Worm (Caenorhabditis elegans) whole organism, mixed stage, embryonic: Measurements from ENCODE around the gene lgc-8.
A peak's percentile ranks its signal among the peaks of the same experiment; 100 is the strongest.

Experiments
- M03D4.4 ChIP-seq: sonication (generic microtip); optimal IDR thresholded peaks from 2 replicates; lab custom pipeline; 2017; ENCODE audit warnings: mild to moderate bottlenecking, missing genetic modification characterization, missing compliant biosample characterization
- bed-3 ChIP-seq: fragments of 200-800 bp; sonication (Bioruptor generic); optimal IDR thresholded peaks from 3 replicates; lab custom pipeline; 2018; ENCODE audit warnings: mild to moderate bottlenecking, missing genetic modification characterization, moderate library complexity, missing compliant biosample characterization
- blmp-1 ChIP-seq: fragments of 150-350 bp; optimal IDR thresholded peaks from 2 replicates; lab custom pipeline; 2014; ENCODE audit warnings: missing biosample characterization, missing genetic modification characterization
- ceh-39 ChIP-seq: fragments of 150-350 bp; optimal IDR thresholded peaks from 2 replicates; lab custom pipeline; 2014; ENCODE audit warnings: missing biosample characterization, missing genetic modification characterization
- ceh-43 ChIP-seq: fragments of 200-800 bp; sonication (Bioruptor generic); optimal IDR thresholded peaks from 2 replicates; lab custom pipeline; 2018; ENCODE audit warnings: mild to moderate bottlenecking, missing genetic modification characterization, moderate library complexity, missing compliant biosample characterization
- ceh-83 ChIP-seq: fragments of 200-800 bp; sonication (Bioruptor generic); optimal IDR thresholded peaks from 2 replicates; lab custom pipeline; 2018; ENCODE audit warnings: mild to moderate bottlenecking, missing genetic modification characterization, missing compliant biosample characterization
- ces-1 ChIP-seq: fragments of 150-350 bp; optimal IDR thresholded peaks from 2 replicates; lab custom pipeline; 2014; ENCODE audit warnings: missing biosample characterization, missing genetic modification reagents, missing genetic modification characterization
- cnd-1 ChIP-seq: fragments of 200-800 bp; sonication (Bioruptor generic); optimal IDR thresholded peaks from 2 replicates; lab custom pipeline; 2018; ENCODE audit warnings: mild to moderate bottlenecking, missing genetic modification characterization, missing compliant biosample characterization
- drap-1 ChIP-seq: fragments of 200-800 bp; sonication (Bioruptor generic); optimal IDR thresholded peaks from 3 replicates; lab custom pipeline; 2018; ENCODE audit warnings: mild to moderate bottlenecking, missing genetic modification characterization, missing compliant biosample characterization
- elt-1 ChIP-seq: sonication (generic microtip); optimal IDR thresholded peaks from 2 replicates; lab custom pipeline; 2017; ENCODE audit warnings: missing genetic modification characterization, mild to moderate bottlenecking, missing compliant biosample characterization, antibody characterized with exemption, moderate library complexity, borderline replicate concordance; ENCODE audit not compliant: insufficient read depth
- elt-3 ChIP-seq: fragments of 150-350 bp; optimal IDR thresholded peaks from 2 replicates; lab custom pipeline; 2014; ENCODE audit warnings: missing biosample characterization, missing genetic modification characterization
- flh-1 ChIP-seq: fragments of 200-800 bp; sonication (Bioruptor generic); optimal IDR thresholded peaks from 2 replicates; lab custom pipeline; 2018; ENCODE audit warnings: mild to moderate bottlenecking, missing genetic modification characterization, moderate library complexity, missing compliant biosample characterization
- ham-2 ChIP-seq: fragments of 200-800 bp; sonication (Bioruptor generic); optimal IDR thresholded peaks from 2 replicates; lab custom pipeline; 2018; ENCODE audit warnings: mild to moderate bottlenecking, missing genetic modification characterization, missing compliant biosample characterization
- hlh-1 ChIP-seq: fragments of 150-350 bp; optimal IDR thresholded peaks from 2 replicates; lab custom pipeline; 2014; ENCODE audit warnings: missing biosample characterization, missing genetic modification reagents, missing genetic modification characterization
- lin-32 ChIP-seq: fragments of 200-800 bp; sonication (Bioruptor generic); optimal IDR thresholded peaks from 2 replicates; lab custom pipeline; 2018; ENCODE audit warnings: mild to moderate bottlenecking, missing genetic modification characterization, missing compliant biosample characterization
- mab-5 ChIP-seq: fragments of 150-350 bp; optimal IDR thresholded peaks from 2 replicates; lab custom pipeline; 2014; ENCODE audit warnings: missing biosample characterization, missing genetic modification characterization
- mep-1 ChIP-seq: fragments of 150-350 bp; optimal IDR thresholded peaks from 2 replicates; lab custom pipeline; 2017; ENCODE audit warnings: missing biosample characterization, missing genetic modification reagents, missing genetic modification characterization, inconsistent platforms
- mls-2 ChIP-seq: sonication (generic microtip); optimal IDR thresholded peaks from 2 replicates; lab custom pipeline; 2016; ENCODE audit warnings: mild to moderate bottlenecking, missing genetic modification characterization, moderate library complexity, missing compliant biosample characterization
- nhr-12 ChIP-seq: fragments of 150-350 bp; optimal IDR thresholded peaks from 2 replicates; lab custom pipeline; 2014; ENCODE audit warnings: missing biosample characterization, missing genetic modification characterization
- nhr-2 ChIP-seq: fragments of 150-350 bp; optimal IDR thresholded peaks from 2 replicates; lab custom pipeline; 2014; ENCODE audit warnings: missing biosample characterization, missing genetic modification characterization
- nhr-237 ChIP-seq: fragments of 150-350 bp; optimal IDR thresholded peaks from 2 replicates; lab custom pipeline; 2014; ENCODE audit warnings: missing biosample characterization, missing genetic modification characterization
- nhr-76 ChIP-seq: sonication (generic microtip); optimal IDR thresholded peaks from 2 replicates; lab custom pipeline; 2017; ENCODE audit warnings: missing biosample characterization, missing genetic modification characterization
- sem-2 ChIP-seq: fragments of 200-800 bp; sonication (Bioruptor generic); optimal IDR thresholded peaks from 2 replicates; lab custom pipeline; 2018; ENCODE audit warnings: mild to moderate bottlenecking, missing genetic modification characterization, missing compliant biosample characterization
- snpc-4 ChIP-seq: fragments of 150-350 bp; optimal IDR thresholded peaks from 2 replicates; lab custom pipeline; 2014; ENCODE audit warnings: missing biosample characterization, missing genetic modification characterization
- sptf-1 ChIP-seq: sonication (generic microtip); optimal IDR thresholded peaks from 2 replicates; lab custom pipeline; 2017; ENCODE audit warnings: mild to moderate bottlenecking, missing genetic modification characterization, moderate library complexity, missing compliant biosample characterization
- tbx-8 ChIP-seq: fragments of 200-800 bp; sonication (Bioruptor generic); optimal IDR thresholded peaks from 2 replicates; lab custom pipeline; 2018; ENCODE audit warnings: mild to moderate bottlenecking, missing genetic modification characterization, moderate library complexity, missing compliant biosample characterization
- unc-120 ChIP-seq: sonication (generic microtip); optimal IDR thresholded peaks from 2 replicates; lab custom pipeline; 2017; ENCODE audit warnings: missing genetic modification characterization, missing compliant biosample characterization; ENCODE audit not compliant: poor library complexity, severe bottlenecking
- unc-39 ChIP-seq: fragments of 150-350 bp; optimal IDR thresholded peaks from 2 replicates; lab custom pipeline; 2014; ENCODE audit warnings: missing biosample characterization, missing genetic modification characterization
- unc-62 ChIP-seq: fragments of 150-350 bp; optimal IDR thresholded peaks from 2 replicates; lab custom pipeline; 2014; ENCODE audit warnings: missing biosample characterization, missing genetic modification reagents, missing genetic modification characterization
- zip-8 ChIP-seq: fragments of 150-350 bp; optimal IDR thresholded peaks from 2 replicates; lab custom pipeline; 2014; ENCODE audit warnings: missing biosample characterization, missing genetic modification characterization
- ztf-11 ChIP-seq: fragments of 150-350 bp; optimal IDR thresholded peaks from 2 replicates; lab custom pipeline; 2014; ENCODE audit warnings: missing biosample characterization, missing genetic modification characterization

lgc-8 gene

ce11 chrIV:14760845-14761244, 45.2 kb downstream of the lgc-8 start, which contains the start of gene ptp-5.2:
Gene ptp-5.2 (minus strand): TSS chrIV:14760945.
- TF ChIP-seq zip-8 (no peak), ztf-11 (no peak), cnd-1 (tag; lab: Kevin White, UChicago) (no peak), elt-3 (tag; lab: Kevin White, UChicago) (no peak), mls-2 (no peak), sptf-1 (no peak), nhr-237 (tag; lab: Kevin White, UChicago) (no peak), blmp-1 (no peak), flh-1 (GFP tag; lab: Kevin White, UChicago) (no peak), unc-62 (GFP tag; lab: Kevin White, UChicago) (no peak), unc-120 (tag; lab: Kevin White, UChicago) (no peak), hlh-1 (tag; lab: Kevin White, UChicago) (no peak), nhr-2 (tag; lab: Kevin White, UChicago) (no peak), M03D4.4 (tag; lab: Kevin White, UChicago) (no peak), ceh-43 (no peak)

- TF ChIP-seq unc-62 (GFP tag; lab: Kevin White, UChicago), result peak; percentile 43
- TF ChIP-seq ces-1, result peak; percentile 12
- TF ChIP-seq mep-1, result peak; percentile 26
- TF ChIP-seq, all 35 proteins: peak for 3; not testable (repeated sequence) for 32
Observed at ce11 chrIV:14763348-14763747, 47.7 kb downstream of the lgc-8 start.

ce11 chrIV:14763938-14764718, 48.5 kb downstream of the lgc-8 start:
- TF ChIP-seq snpc-4 (no peak), nhr-237 (tag; lab: Kevin White, UChicago) (no peak), ceh-39 (tag; lab: Kevin White, UChicago) (no peak), unc-39 (tag; lab: Kevin White, UChicago) (no peak), ceh-83 (GFP tag; lab: Kevin White, UChicago) (no peak), nhr-2 (tag; lab: Kevin White, UChicago) (no peak), drap-1 (GFP tag; lab: Kevin White, UChicago) (no peak), M03D4.4 (tag; lab: Kevin White, UChicago) (no peak), zip-8 (no peak), nhr-12 (tag; lab: Kevin White, UChicago) (no peak), sptf-1 (no peak), elt-3 (tag; lab: Kevin White, UChicago) (no peak), sem-2 (GFP tag; lab: Kevin White, UChicago) (no peak), lin-32 (GFP tag; lab: Kevin White, UChicago) (no peak)

- TF ChIP-seq mab-5 (tag; lab: Kevin White, UChicago), result no peak
- TF ChIP-seq unc-120 (tag; lab: Kevin White, UChicago), result no peak
- no peak for TF ChIP-seq sem-2 (GFP tag; lab: Kevin White, UChicago)
- TF ChIP-seq unc-39 (tag; lab: Kevin White, UChicago), result no peak
- no peak for TF ChIP-seq ces-1
Observed at ce11 chrIV:14764719-14765173, 49.1 kb downstream of the lgc-8 start.

- TF ChIP-seq zip-8 (no peak), bed-3 (no peak), tbx-8 (no peak), sem-2 (GFP tag; lab: Kevin White, UChicago) (no peak), nhr-237 (tag; lab: Kevin White, UChicago) (no peak), ham-2 (GFP tag; lab: Kevin White, UChicago) (no peak), blmp-1 (no peak)
Observed at ce11 chrIV:14765336-14765735, 49.7 kb downstream of the lgc-8 start, which contains the start of gene Y57G11C.5. Gene Y57G11C.5 (minus strand): TSS chrIV:14765436.

- TF ChIP-seq unc-62 (GFP tag; lab: Kevin White, UChicago), result no peak
- TF ChIP-seq sem-2 (GFP tag; lab: Kevin White, UChicago), result no peak
- TF ChIP-seq bed-3, result no peak
- TF ChIP-seq nhr-76 (tag; lab: Kevin White, UChicago), result no peak
- TF ChIP-seq drap-1 (GFP tag; lab: Kevin White, UChicago), result no peak
- TF ChIP-seq nhr-12 (tag; lab: Kevin White, UChicago), result no peak
- no peak for TF ChIP-seq lin-32 (GFP tag; lab: Kevin White, UChicago)
- TF ChIP-seq M03D4.4 (tag; lab: Kevin White, UChicago), result no peak
- TF ChIP-seq elt-1 (tag; lab: Kevin White, UChicago), result no peak
Observed at ce11 chrIV:14766382-14766781, 50.8 kb downstream of the lgc-8 start, which contains the start of gene vti-1. Gene vti-1 (minus strand): TSS chrIV:14766665.
